Worm (Caenorhabditis elegans) whole organism, L2 larva: Measurements from ENCODE around the gene R05H11.1.

Source experiments
- R02D3.7 ChIP-seq: fragments of 150-350 bp; optimal IDR thresholded peaks from 2 replicates; lab custom pipeline; 2014; ENCODE audit warnings: missing biosample characterization, missing genetic modification characterization
- ceh-82 ChIP-seq: fragments of 150-350 bp; optimal IDR thresholded peaks from 2 replicates; lab custom pipeline; 2014; ENCODE audit warnings: missing biosample characterization, missing genetic modification characterization
- egl-27 ChIP-seq: sonication (generic microtip); optimal IDR thresholded peaks from 3 replicates; lab custom pipeline; 2017; ENCODE audit warnings: missing biosample characterization, missing genetic modification reagents, missing genetic modification characterization
- elt-1 ChIP-seq: fragments of 150-350 bp; optimal IDR thresholded peaks from 2 replicates; lab custom pipeline; 2014; ENCODE audit warnings: missing biosample characterization, missing genetic modification characterization
- elt-3 ChIP-seq: sonication (generic microtip); optimal IDR thresholded peaks from 2 replicates; lab custom pipeline; 2017; ENCODE audit warnings: missing biosample characterization, missing genetic modification characterization
- fos-1 ChIP-seq: fragments of 150-350 bp; optimal IDR thresholded peaks from 2 replicates; lab custom pipeline; 2014; ENCODE audit warnings: missing biosample characterization, missing genetic modification characterization
- lsy-2 ChIP-seq, 2 experiments: fragments of 150-350 bp in 1 of 2; sonication (generic microtip) in 1 of 2; optimal IDR thresholded peaks; 2 replicates each; lab custom pipeline; 2014 to 2017; ENCODE audit warnings: missing biosample characterization in 2 of 2, missing genetic modification characterization in 2 of 2
- nhr-77 ChIP-seq: fragments of 150-350 bp; optimal IDR thresholded peaks from 2 replicates; lab custom pipeline; 2014; ENCODE audit warnings: missing biosample characterization, missing genetic modification characterization
- unc-62 ChIP-seq: fragments of 150-350 bp; optimal IDR thresholded peaks from 2 replicates; lab custom pipeline; 2014; ENCODE audit warnings: missing biosample characterization, missing genetic modification reagents, missing genetic modification characterization

ce11 chrIII:6816930-6817329 lies 21.5 kb downstream of the R05H11.1 start, which contains the start of gene F28F5.4:
- TF ChIP-seq fos-1 (tag; lab: Kevin White, UChicago) (no peak), elt-1 (tag; lab: Kevin White, UChicago) (no peak), lsy-2 (tag; optimal IDR thresholded peaks at IDR 0.05; lab: Kevin White, UChicago) (no peak), R02D3.7 (tag; lab: Kevin White, UChicago) (no peak), nhr-77 (tag; lab: Kevin White, UChicago) (no peak), elt-3 (tag; lab: Kevin White, UChicago) (no peak), unc-62 (GFP tag; lab: Kevin White, UChicago) (no peak), ceh-82 (tag; lab: Kevin White, UChicago) (no peak), egl-27 (no peak)
